Worm (Caenorhabditis elegans): ENCODE results near the gene Y50D7A.1.

The Y50D7A.1 gene

ce11 chrIII:352992-353391 lies 60.6 kb downstream of the Y50D7A.1 start:
- TF ChIP-seq sma-9 (GFP tag; optimal IDR thresholded peaks at IDR 0.05) = peak; percentile 12
- TF ChIP-seq sma-9 (tag; optimal IDR thresholded peaks at IDR 0.05) = no peak
- TF ChIP-seq ama-1 (optimal IDR thresholded peaks at IDR 0.05) = no peak
- TF ChIP-seq ztf-11 (tag; optimal IDR thresholded peaks at IDR 0.05) = no peak
- TF ChIP-seq mab-5 (tag; optimal IDR thresholded peaks at IDR 0.05) = no peak
- TF ChIP-seq fos-1 (tag; optimal IDR thresholded peaks at IDR 0.05) = no peak
- TF ChIP-seq blmp-1 (tag; optimal IDR thresholded peaks at IDR 0.05; ENCODE audit: insufficient read depth) = no peak

ce11 chrIII:354545-355460 lies 62.4 kb downstream of the Y50D7A.1 start, which contains the start of gene gei-4:
Gene gei-4, minus strand, starts transcription at chrIII:354800.
- TF ChIP-seq lsy-2 (tag; optimal IDR thresholded peaks at IDR 0.05) (peak; percentile 66 to 83), ztf-11 (tag; optimal IDR thresholded peaks at IDR 0.05) (no peak), dmd-4 (tag; optimal IDR thresholded peaks at IDR 0.05) (no peak), R02D3.7 (tag; optimal IDR thresholded peaks at IDR 0.05) (no peak), peb-1 (tag; optimal IDR thresholded peaks at IDR 0.05) (no peak), ceh-16 (tag; optimal IDR thresholded peaks at IDR 0.05) (peak; percentile 37), Y55F3AM.14 (GFP tag; optimal IDR thresholded peaks at IDR 0.05) (peak; percentile 76), nhr-10 (tag; optimal IDR thresholded peaks at IDR 0.05) (no peak), zag-1 (tag; optimal IDR thresholded peaks at IDR 0.05) (peak; percentile 67), mbf-1 (tag; optimal IDR thresholded peaks at IDR 0.05) (no peak), C34F6.9 (tag; optimal IDR thresholded peaks at IDR 0.05) (peak; percentile 91), sma-3 (GFP tag; optimal IDR thresholded peaks at IDR 0.05) (peak; percentile 86), blmp-1 (tag; optimal IDR thresholded peaks at IDR 0.05; ENCODE audit: insufficient read depth) (peak; percentile 8), nhr-23 (tag; optimal IDR thresholded peaks at IDR 0.05) (no peak), ZK546.5 (tag; optimal IDR thresholded peaks at IDR 0.05) (no peak), nhr-21 (tag; optimal IDR thresholded peaks at IDR 0.05) (peak; percentile 88), snpc-4 (tag; optimal IDR thresholded peaks at IDR 0.05) (peak; percentile 56), elt-3 (tag; optimal IDR thresholded peaks at IDR 0.05) (no peak), unc-55 (GFP tag; optimal IDR thresholded peaks at IDR 0.05) (peak; percentile 68), lin-13 (GFP tag; optimal IDR thresholded peaks at IDR 0.05) (peak; percentile 65), sma-9 (GFP tag; optimal IDR thresholded peaks at IDR 0.05) (peak; percentile 50), sma-9 (tag; optimal IDR thresholded peaks at IDR 0.05) (no peak), fos-1 (tag; optimal IDR thresholded peaks at IDR 0.05) (peak; percentile 55), ama-1 (optimal IDR thresholded peaks at IDR 0.05) (peak; percentile 78), mab-5 (tag; optimal IDR thresholded peaks at IDR 0.05) (peak; percentile 86), crh-2 (tag; optimal IDR thresholded peaks at IDR 0.05) (peak; percentile 90), alr-1 (tag; optimal IDR thresholded peaks at IDR 0.05) (no peak), lin-11 (tag; optimal IDR thresholded peaks at IDR 0.05) (peak; percentile 78), unc-39 (tag; optimal IDR thresholded peaks at IDR 0.05) (no peak), gmeb-1 (tag; optimal IDR thresholded peaks at IDR 0.05) (peak; percentile 65), ztf-4 (tag; optimal IDR thresholded peaks at IDR 0.05) (peak; percentile 89), nhr-237 (tag; optimal IDR thresholded peaks at IDR 0.05) (peak; percentile 63), mdl-1 (tag; optimal IDR thresholded peaks at IDR 0.05) (peak; percentile 8 to 73), nhr-12 (tag; optimal IDR thresholded peaks at IDR 0.05) (no peak), aly-2 (tag; optimal IDR thresholded peaks at IDR 0.05) (no peak), nhr-11 (tag; optimal IDR thresholded peaks at IDR 0.05) (no peak), lin-39 (tag; optimal IDR thresholded peaks at IDR 0.05) (no peak), nhr-129 (tag; optimal IDR thresholded peaks at IDR 0.05) (peak; percentile 87), skn-1 (tag; optimal IDR thresholded peaks at IDR 0.05) (no peak), nhr-25 (tag; optimal IDR thresholded peaks at IDR 0.05) (peak; percentile 88), egl-27 (tag; optimal IDR thresholded peaks at IDR 0.05) (peak; percentile 75), nhr-6 (tag; optimal IDR thresholded peaks at IDR 0.05) (peak; percentile 16), ztf-1 (GFP tag; conservative IDR thresholded peaks at IDR 0.05) (no peak), sem-4 (tag; optimal IDR thresholded peaks at IDR 0.05) (peak; percentile 65), nhr-77 (tag; optimal IDR thresholded peaks at IDR 0.05) (no peak), unc-62 (GFP tag; optimal IDR thresholded peaks at IDR 0.05) (no peak), elt-1 (tag; optimal IDR thresholded peaks at IDR 0.05) (no peak), F13H6.1 (tag; optimal IDR thresholded peaks at IDR 0.05) (peak; percentile 93), ceh-82 (tag; optimal IDR thresholded peaks at IDR 0.05) (peak; percentile 43)

Data from whole organism, L2 larva.